Worm (Caenorhabditis elegans): Measurements from ENCODE around the gene rab-6.2.

DNA sequence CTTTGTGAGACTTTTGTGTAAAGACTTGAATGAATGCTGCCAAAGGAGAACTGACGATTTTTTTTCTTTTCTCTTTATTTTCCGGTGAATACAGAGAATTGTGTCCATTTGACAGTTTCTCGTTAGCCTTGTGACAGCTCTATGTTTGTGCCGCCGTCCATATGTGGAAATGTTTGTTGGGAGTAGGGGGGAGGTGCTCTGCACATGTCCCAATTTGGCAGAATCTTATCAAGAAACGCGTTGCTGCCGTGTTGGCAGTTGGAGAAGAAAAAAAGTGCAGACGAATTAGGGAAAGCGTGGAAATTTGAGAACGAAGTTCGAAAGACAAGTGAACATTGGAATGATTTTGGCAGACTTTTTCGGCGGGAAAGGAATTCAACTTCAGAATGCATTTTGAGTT lies 24.5 kb upstream of the rab-6.2 start:
- TF ChIP-seq ama-1 (optimal IDR thresholded peaks at IDR 0.05): no peak
- no peak for TF ChIP-seq scrt-1 (GFP tag; IDR thresholded peaks at IDR 0.05)

Data from whole organism, early embryonic.